Worm (Caenorhabditis elegans) whole organism, young adult: ENCODE results near the gene wdr-62.

Experiments
- F57A8.1 ChIP-seq: fragments of 200-800 bp; sonication (Bioruptor generic); optimal IDR thresholded peaks from 2 replicates; lab custom pipeline; 2018; ENCODE audit warnings: mild to moderate bottlenecking, missing genetic modification characterization, moderate library complexity, missing compliant biosample characterization
- nhr-27 ChIP-seq: fragments of 200-800 bp; sonication (Bioruptor generic); optimal IDR thresholded peaks from 2 replicates; lab custom pipeline; 2018; ENCODE audit warnings: mild to moderate bottlenecking, missing genetic modification characterization, moderate library complexity, missing compliant biosample characterization
- zfh-2 ChIP-seq: fragments of 200-800 bp; sonication (Bioruptor generic); conservative IDR thresholded peaks from 2 replicates; pipeline ENCODE4 v1.3.6; 2022; ENCODE audit warnings: missing genetic modification reagents, missing genetic modification characterization, missing compliant biosample characterization

DNA sequence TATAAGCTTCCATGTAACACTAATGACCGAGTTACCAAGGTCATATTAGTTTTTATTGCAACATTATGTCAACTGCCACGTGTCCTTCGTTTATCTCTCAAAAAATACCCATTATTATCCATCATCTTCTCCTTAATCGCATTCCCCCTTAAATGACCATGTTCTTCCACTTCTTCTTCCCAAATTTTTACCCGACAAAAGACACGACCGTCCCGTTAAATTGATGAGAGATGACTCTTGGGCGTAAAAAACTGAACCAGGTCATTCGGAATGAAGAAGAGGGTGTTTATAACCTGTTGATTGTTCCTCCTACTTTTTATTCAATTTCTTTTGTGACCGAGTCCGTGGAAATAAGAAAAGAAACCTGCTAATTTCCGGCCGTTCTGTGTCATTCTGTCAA, 770 bp downstream of the wdr-62 start:
- no peak for TF ChIP-seq zfh-2 (GFP tag; lab: Robert Waterston, UW)
- TF ChIP-seq nhr-27 (tag; lab: Kevin White, UChicago): no peak
- no peak for TF ChIP-seq F57A8.1 (GFP tag; lab: Kevin White, UChicago)
